Fruit fly (Drosophila melanogaster) whole organism, embryonic: ENCODE results near the gene Cyp4d21.
A peak's percentile ranks its signal among the peaks of the same experiment; 100 is the strongest.

Experiments used
- Adf1 ChIP-seq: fragments of 200-800 bp; sonication (Bioruptor generic); IDR thresholded peaks from 2 replicates; pipeline ENCODE4 v1.3.6; 2022; ENCODE audit warnings: missing biosample characterization, missing genetic modification characterization
- Awh ChIP-seq: fragments of 200-800 bp; sonication (Bioruptor generic); IDR thresholded peaks from 2 replicates; pipeline ENCODE4, ENCODE4 v1.3.6; 2022; ENCODE audit warnings: missing biosample characterization, missing genetic modification characterization
- B-H1 ChIP-seq: fragments of 200-800 bp; sonication (Bioruptor generic); IDR thresholded peaks from 3 replicates; pipeline ENCODE4 v1.3.6; 2022; ENCODE audit warnings: missing biosample characterization, missing genetic modification characterization
- Bdp1 ChIP-seq: fragments of 200-800 bp; sonication (Bioruptor generic); optimal IDR thresholded peaks from 3 replicates; lab custom pipeline; 2016; ENCODE audit warnings: missing biosample characterization, missing genetic modification characterization
- CG10147 ChIP-seq: fragments of 200-800 bp; sonication (Bioruptor generic); optimal IDR thresholded peaks from 2 replicates; lab custom pipeline; 2019; ENCODE audit warnings: missing biosample characterization, mild to moderate bottlenecking, missing genetic modification characterization, moderate library complexity
- CG10462 ChIP-seq: fragments of 200-800 bp; sonication (Bioruptor generic); optimal IDR thresholded peaks from 2 replicates; lab custom pipeline; 2016; ENCODE audit warnings: missing biosample characterization, missing genetic modification characterization
- CG11398 ChIP-seq: fragments of 200-800 bp; sonication (Bioruptor generic); optimal IDR thresholded peaks from 2 replicates; lab custom pipeline; 2016; ENCODE audit warnings: missing biosample characterization, missing genetic modification characterization
- CG11696 ChIP-seq: fragments of 200-800 bp; sonication (Bioruptor generic); IDR thresholded peaks from 2 replicates; pipeline ENCODE4 v1.3.6; 2022; ENCODE audit warnings: missing biosample characterization, missing genetic modification characterization
- CG12236 ChIP-seq: fragments of 200-800 bp; sonication (Bioruptor generic); optimal IDR thresholded peaks from 2 replicates; lab custom pipeline; 2016; ENCODE audit warnings: missing biosample characterization, missing genetic modification characterization
- CG13296 ChIP-seq: fragments of 200-800 bp; sonication (Bioruptor generic); optimal IDR thresholded peaks from 3 replicates; lab custom pipeline; 2018; ENCODE audit warnings: missing biosample characterization, mild to moderate bottlenecking, missing genetic modification characterization
- CG16815 ChIP-seq: fragments of 200-800 bp; sonication (Bioruptor generic); optimal IDR thresholded peaks from 3 replicates; lab custom pipeline; 2017; ENCODE audit warnings: missing biosample characterization, mild to moderate bottlenecking, missing genetic modification characterization
- CG17359 ChIP-seq: fragments of 200-800 bp; sonication (Bioruptor generic); optimal IDR thresholded peaks from 3 replicates; lab custom pipeline; 2018; ENCODE audit warnings: missing biosample characterization, mild to moderate bottlenecking, missing genetic modification characterization, moderate library complexity
- CG18619 ChIP-seq: fragments of 200-800 bp; sonication (Bioruptor generic); optimal IDR thresholded peaks from 3 replicates; lab custom pipeline; 2017; ENCODE audit warnings: missing biosample characterization, mild to moderate bottlenecking, missing genetic modification characterization
- CG2678 ChIP-seq: fragments of 200-800 bp; sonication (Bioruptor generic); optimal IDR thresholded peaks from 3 replicates; lab custom pipeline; 2019; ENCODE audit warnings: missing biosample characterization, mild to moderate bottlenecking, missing genetic modification characterization, moderate library complexity
- CG32532 ChIP-seq: fragments of 200-800 bp; sonication (Bioruptor generic); IDR thresholded peaks from 2 replicates; pipeline ENCODE4 v1.3.6; 2022; ENCODE audit warnings: missing biosample characterization, missing genetic modification characterization
- CG32772 ChIP-seq: fragments of 200-800 bp; sonication (Bioruptor generic); IDR thresholded peaks from 2 replicates; pipeline ENCODE4 v1.3.6; 2022; ENCODE audit warnings: missing biosample characterization, missing genetic modification characterization
- CG4617 ChIP-seq: fragments of 200-800 bp; sonication (Bioruptor generic); optimal IDR thresholded peaks from 3 replicates; lab custom pipeline; 2016; ENCODE audit warnings: missing biosample characterization, missing genetic modification characterization, borderline replicate concordance
- CG5180 ChIP-seq: fragments of 200-800 bp; sonication (Bioruptor generic); optimal IDR thresholded peaks from 3 replicates; lab custom pipeline; 2017; ENCODE audit warnings: missing biosample characterization, missing genetic modification characterization, mild to moderate bottlenecking, moderate library complexity, missing genetic modification reagents
- CG6854 ChIP-seq: fragments of 200-800 bp; sonication (Bioruptor generic); optimal IDR thresholded peaks from 3 replicates; lab custom pipeline; 2017; ENCODE audit warnings: missing biosample characterization, mild to moderate bottlenecking, missing genetic modification characterization
- CG7271 ChIP-seq: fragments of 200-800 bp; sonication (Bioruptor generic); optimal IDR thresholded peaks from 2 replicates; lab custom pipeline; 2018; ENCODE audit warnings: missing biosample characterization, mild to moderate bottlenecking, missing genetic modification characterization, moderate library complexity
- CG7556 ChIP-seq: fragments of 200-800 bp; sonication (Bioruptor generic); optimal IDR thresholded peaks from 2 replicates; lab custom pipeline; 2017; ENCODE audit warnings: missing biosample characterization, mild to moderate bottlenecking, missing genetic modification characterization
- CG7745 ChIP-seq: fragments of 200-800 bp; sonication (Bioruptor generic); optimal IDR thresholded peaks from 2 replicates; lab custom pipeline; 2018; ENCODE audit warnings: missing biosample characterization, mild to moderate bottlenecking, missing genetic modification characterization, moderate library complexity
- CG7928 ChIP-seq: fragments of 200-800 bp; sonication (Bioruptor generic); optimal IDR thresholded peaks from 2 replicates; lab custom pipeline; 2017; ENCODE audit warnings: missing biosample characterization, mild to moderate bottlenecking, missing genetic modification characterization
- CG9437 ChIP-seq: fragments of 200-800 bp; sonication (Bioruptor generic); optimal IDR thresholded peaks from 2 replicates; lab custom pipeline; 2018; ENCODE audit warnings: missing biosample characterization, mild to moderate bottlenecking, missing genetic modification characterization
- Dip3 ChIP-seq: fragments of 200-800 bp; sonication (Bioruptor generic); optimal IDR thresholded peaks from 3 replicates; lab custom pipeline; 2016; ENCODE audit warnings: missing biosample characterization, missing genetic modification characterization
- Doc3 ChIP-seq: fragments of 200-800 bp; sonication (Bioruptor generic); IDR thresholded peaks from 3 replicates; pipeline ENCODE4 v1.3.6; 2022; ENCODE audit warnings: missing biosample characterization, missing genetic modification characterization; ENCODE audit not compliant: partially characterized antibody
- Hmx ChIP-seq: fragments of 200-800 bp; sonication (Bioruptor generic); optimal IDR thresholded peaks from 2 replicates; lab custom pipeline; 2016; ENCODE audit warnings: missing biosample characterization, missing genetic modification characterization
- Hr39 ChIP-seq: fragments of >200 bp; optimal IDR thresholded peaks from 2 replicates; lab custom pipeline; 2017
- Lpt ChIP-seq: fragments of >200 bp; optimal IDR thresholded peaks from 2 replicates; lab custom pipeline; 2018; ENCODE audit warnings: missing biosample characterization, missing genetic modification characterization
- Med ChIP-seq: fragments of 200-800 bp; sonication (Bioruptor generic); peaks from one replicate; lab custom pipeline; 2016; ENCODE audit warnings: missing biosample characterization, missing genetic modification characterization, mild to moderate bottlenecking, inconsistent platforms, moderate library complexity
- Xbp1 ChIP-seq: fragments of 200-800 bp; sonication (Bioruptor generic); optimal IDR thresholded peaks from 3 replicates; lab custom pipeline; 2016; ENCODE audit warnings: missing biosample characterization, mild to moderate bottlenecking, missing genetic modification characterization
- ab ChIP-seq: fragments of 200-800 bp; sonication (Bioruptor generic); optimal IDR thresholded peaks from 2 replicates; lab custom pipeline; 2016; ENCODE audit warnings: missing biosample characterization, missing genetic modification characterization
- ase ChIP-seq: fragments of 200-800 bp; sonication (Bioruptor generic); IDR thresholded peaks from 3 replicates; pipeline ENCODE4 v1.3.6; 2022; ENCODE audit warnings: missing biosample characterization, missing genetic modification characterization
- bigmax ChIP-seq: fragments of 200-800 bp; sonication (Bioruptor generic); optimal IDR thresholded peaks from 2 replicates; lab custom pipeline; 2018; ENCODE audit warnings: missing biosample characterization, mild to moderate bottlenecking, missing genetic modification characterization
- bowl ChIP-seq: fragments of 200-800 bp; sonication (Bioruptor generic); IDR thresholded peaks from 2 replicates; pipeline ENCODE4 v1.3.6; 2022; ENCODE audit warnings: missing biosample characterization, missing genetic modification characterization
- cato ChIP-seq: fragments of 200-800 bp; sonication (Bioruptor generic); optimal IDR thresholded peaks from 2 replicates; lab custom pipeline; 2016; ENCODE audit warnings: missing biosample characterization, missing genetic modification characterization, borderline replicate concordance
- cwo ChIP-seq: fragments of 200-800 bp; sonication (Bioruptor generic); optimal IDR thresholded peaks from 3 replicates; lab custom pipeline; 2017; ENCODE audit warnings: missing biosample characterization, missing genetic modification characterization, mild to moderate bottlenecking, moderate library complexity, missing genetic modification reagents
- exex ChIP-seq: fragments of 200-800 bp; sonication (Bioruptor generic); optimal IDR thresholded peaks from 4 replicates; lab custom pipeline; 2018; ENCODE audit warnings: missing biosample characterization, mild to moderate bottlenecking, missing genetic modification characterization, moderate library complexity
- fd102C ChIP-seq: fragments of 200-800 bp; sonication (Bioruptor generic); optimal IDR thresholded peaks from 2 replicates; lab custom pipeline; 2018; ENCODE audit warnings: missing biosample characterization, mild to moderate bottlenecking, missing genetic modification characterization, moderate library complexity
- ftz-f1 ChIP-seq: fragments of 200-800 bp; sonication (Bioruptor generic); optimal IDR thresholded peaks from 2 replicates; lab custom pipeline; 2016; ENCODE audit warnings: missing biosample characterization, missing genetic modification characterization
- gcm ChIP-seq: fragments of 200-800 bp; sonication (Bioruptor generic); optimal IDR thresholded peaks from 2 replicates; lab custom pipeline; 2019; ENCODE audit warnings: missing biosample characterization, mild to moderate bottlenecking, missing genetic modification characterization, moderate library complexity
- gt ChIP-seq: fragments of 200-800 bp; sonication (Bioruptor generic); IDR thresholded peaks from 2 replicates; pipeline ENCODE4 v1.3.6; 2022; ENCODE audit warnings: missing biosample characterization, missing genetic modification characterization
- ham ChIP-seq: fragments of 200-800 bp; sonication (Bioruptor generic); IDR thresholded peaks from 2 replicates; pipeline ENCODE4 v1.3.6; 2022; ENCODE audit warnings: missing biosample characterization, missing genetic modification characterization
- ken ChIP-seq: fragments of 200-800 bp; sonication (Bioruptor generic); IDR thresholded peaks from 3 replicates; pipeline ENCODE4 v1.3.6; 2022; ENCODE audit warnings: missing biosample characterization, missing genetic modification characterization
- klu ChIP-seq: fragments of 200-800 bp; sonication (Bioruptor generic); IDR thresholded peaks from 2 replicates; pipeline ENCODE4 v1.3.6; 2022; ENCODE audit warnings: missing biosample characterization, missing genetic modification characterization
- nau ChIP-seq: fragments of 200-800 bp; sonication (Bioruptor generic); optimal IDR thresholded peaks from 3 replicates; lab custom pipeline; 2017; ENCODE audit warnings: missing biosample characterization, mild to moderate bottlenecking, missing genetic modification characterization, missing genetic modification reagents
- odd ChIP-seq: fragments of 200-800 bp; sonication (Bioruptor generic); optimal IDR thresholded peaks from 2 replicates; lab custom pipeline; 2017; ENCODE audit warnings: missing biosample characterization, mild to moderate bottlenecking, missing genetic modification characterization
- pum ChIP-seq: fragments of 200-800 bp; sonication (Bioruptor generic); optimal IDR thresholded peaks from 2 replicates; lab custom pipeline; 2016; ENCODE audit warnings: missing biosample characterization, missing genetic modification characterization
- repo ChIP-seq: fragments of 200-800 bp; sonication (Bioruptor generic); optimal IDR thresholded peaks from 2 replicates; lab custom pipeline; 2016; ENCODE audit warnings: missing biosample characterization, missing genetic modification characterization
- sim ChIP-seq: fragments of 200-800 bp; sonication (Bioruptor generic); IDR thresholded peaks from 2 replicates; pipeline ENCODE4 v1.3.6; 2022; ENCODE audit warnings: missing biosample characterization, missing genetic modification characterization
- toy ChIP-seq: fragments of 200-800 bp; sonication (Bioruptor generic); IDR thresholded peaks from 2 replicates; pipeline ENCODE4 v1.3.6; 2022; ENCODE audit warnings: missing biosample characterization, missing genetic modification characterization
- zfh2 ChIP-seq: fragments of 200-800 bp; sonication (Bioruptor generic); optimal IDR thresholded peaks from 2 replicates; lab custom pipeline; 2016; ENCODE audit warnings: missing biosample characterization, missing genetic modification characterization

Gene Cyp4d21

DNA sequence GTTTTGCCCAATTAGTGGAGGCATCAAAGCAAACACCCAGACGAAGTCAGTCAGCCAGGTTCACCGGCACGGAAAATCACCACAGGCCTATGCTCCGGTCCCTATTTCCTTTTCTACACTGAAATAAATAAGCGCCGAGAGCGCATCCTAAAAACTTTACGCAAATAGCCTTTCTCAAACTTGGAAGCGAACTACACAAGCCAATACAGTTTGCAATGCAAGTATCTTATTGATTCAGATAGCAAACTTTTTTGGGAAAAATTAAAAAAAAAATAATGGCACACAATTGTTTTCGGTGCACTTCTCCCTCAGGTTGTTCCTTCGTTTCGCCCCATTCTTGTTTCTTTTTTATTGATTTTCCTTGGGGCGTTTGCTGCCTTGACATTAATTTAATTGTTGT lies 40.5 kb upstream of the Cyp4d21 start:
- TF ChIP-seq Hr39 (lab: Kevin White, UChicago) (no peak), gcm (GFP tag; lab: Kevin White, UChicago) (peak; percentile 18), Med (GFP tag; lab: Kevin White, UChicago) (peak; percentile 96), bowl (no peak), CG10462 (GFP tag; lab: Kevin White, UChicago) (peak; percentile 60), CG5180 (GFP tag; lab: Kevin White, UChicago) (peak; percentile 17), Doc3 (GFP tag; lab: Robert Waterston, UW) (no peak), CG9437 (GFP tag; lab: Kevin White, UChicago) (peak; percentile 8), CG13296 (GFP tag; lab: Kevin White, UChicago) (no peak), cato (no peak), CG2678 (peak; percentile 62), CG32772 (GFP tag; lab: Robert Waterston, UW) (peak; percentile 64), repo (GFP tag; lab: Kevin White, UChicago) (peak; percentile 59), fd102C (GFP tag; lab: Kevin White, UChicago) (no peak), CG18619 (GFP tag; lab: Kevin White, UChicago) (peak; percentile 52), CG7556 (GFP tag; lab: Kevin White, UChicago) (peak; percentile 70), exex (tag; lab: Kevin White, UChicago) (no peak), ken (peak; percentile 67; the same call in 2 of the 3 replicates), pum (GFP tag; lab: Kevin White, UChicago) (peak; percentile 42), Awh (peak; percentile 79), B-H1 (GFP tag; lab: Robert Waterston, UW) (peak; percentile 44; the same call in 1 of the 3 replicates), Bdp1 (peak; percentile 37), zfh2 (GFP tag; lab: Kevin White, UChicago) (peak; percentile 44), gt (no peak), ab (GFP tag; lab: Kevin White, UChicago) (peak; percentile 43), klu (GFP tag; lab: Robert Waterston, UW) (peak; percentile 34; the same call in 1 of the 2 replicates), toy (GFP tag; lab: Robert Waterston, UW) (no peak), CG11398 (GFP tag; lab: Kevin White, UChicago) (peak; percentile 30), cwo (GFP tag; lab: Kevin White, UChicago) (no peak), CG6854 (GFP tag; lab: Kevin White, UChicago) (peak; percentile 36), CG7745 (tag; lab: Kevin White, UChicago) (peak; percentile 83), Xbp1 (GFP tag; lab: Kevin White, UChicago) (peak; percentile 73), CG4617 (GFP tag; lab: Kevin White, UChicago) (no peak), ase (GFP tag; lab: Robert Waterston, UW) (peak; percentile 60; the same call in 1 of the 3 replicates), sim (peak; percentile 75), ftz-f1 (no peak), CG16815 (peak; percentile 72), CG32532 (peak; percentile 73), odd (peak; percentile 58), ham (no peak), nau (GFP tag; lab: Kevin White, UChicago) (peak; percentile 13), bigmax (GFP tag; lab: Kevin White, UChicago) (no peak), Adf1 (GFP tag; lab: Robert Waterston, UW) (no peak), Dip3 (peak; percentile 35), CG12236 (GFP tag; lab: Kevin White, UChicago) (peak; percentile 62), Lpt (GFP tag; lab: Kevin White, UChicago) (no peak), CG11696 (GFP tag; lab: Robert Waterston, UW) (no peak), CG17359 (tag; lab: Kevin White, UChicago) (peak; percentile 65), CG10147 (GFP tag; lab: Kevin White, UChicago) (peak; percentile 37), CG7928 (GFP tag; lab: Kevin White, UChicago) (no peak), Hmx (no peak), CG7271 (tag; lab: Kevin White, UChicago) (no peak)
